Worm (Caenorhabditis elegans): ENCODE results near the gene srt-3.

ce11 chrV:4236118-4236517 lies 23.9 kb downstream of the srt-3 start, which contains the start of gene nlp-13:
- TF ChIP-seq med-1 (GFP tag; optimal IDR thresholded peaks at IDR 0.05; ENCODE audit: insufficient read depth), result no peak
- no peak for TF ChIP-seq flt-1 (GFP tag; IDR thresholded peaks at IDR 0.05)
- TF ChIP-seq ztf-23 (GFP tag; IDR thresholded peaks at IDR 0.05), result no peak
- no peak for TF ChIP-seq klf-2 (GFP tag; conservative IDR thresholded peaks at IDR 0.05)
- TF ChIP-seq ref-1 (GFP tag; conservative IDR thresholded peaks at IDR 0.05), result no peak
- no peak for TF ChIP-seq T22C8.4 (GFP tag; IDR thresholded peaks at IDR 0.05)

Measured in whole organism, midembryonic.